Fruit fly (Drosophila melanogaster) whole organism, embryonic: ENCODE results near the gene SkpE.

Experiments used
- Abd-B ChIP-seq: fragments of 200-800 bp; sonication (Bioruptor generic); optimal IDR thresholded peaks from 2 replicates; lab custom pipeline; 2018; ENCODE audit warnings: missing biosample characterization, mild to moderate bottlenecking, missing genetic modification characterization, moderate library complexity
- Awh ChIP-seq: fragments of 200-800 bp; sonication (Bioruptor generic); IDR thresholded peaks from 2 replicates; pipeline ENCODE4, ENCODE4 v1.3.6; 2022; ENCODE audit warnings: missing biosample characterization, missing genetic modification characterization
- Blimp-1 ChIP-seq: fragments of 200-800 bp; sonication (Bioruptor generic); optimal IDR thresholded peaks from 3 replicates; lab custom pipeline; 2018; ENCODE audit warnings: missing biosample characterization, missing genetic modification characterization, mild to moderate bottlenecking, moderate library complexity, missing genetic modification reagents
- C15 ChIP-seq: fragments of 200-800 bp; sonication (Bioruptor generic); IDR thresholded peaks from 3 replicates; pipeline ENCODE4 v1.3.6; 2022; ENCODE audit warnings: missing biosample characterization, missing genetic modification characterization
- CG10431 ChIP-seq: fragments of 200-800 bp; sonication (Bioruptor generic); optimal IDR thresholded peaks from 3 replicates; lab custom pipeline; 2018; ENCODE audit warnings: missing biosample characterization, mild to moderate bottlenecking, missing genetic modification characterization
- CG10543 ChIP-seq: fragments of 200-800 bp; sonication (Bioruptor generic); optimal IDR thresholded peaks from 3 replicates; lab custom pipeline; 2017; ENCODE audit warnings: missing biosample characterization, mild to moderate bottlenecking, missing genetic modification characterization, moderate library complexity
- CG12391 ChIP-seq: fragments of 200-800 bp; sonication (Bioruptor generic); optimal IDR thresholded peaks from 3 replicates; lab custom pipeline; 2018; ENCODE audit warnings: missing biosample characterization, mild to moderate bottlenecking, missing genetic modification characterization, moderate library complexity
- CG15269 ChIP-seq: fragments of 200-800 bp; sonication (Bioruptor generic); optimal IDR thresholded peaks from 2 replicates; lab custom pipeline; 2018; ENCODE audit warnings: missing biosample characterization, mild to moderate bottlenecking, missing genetic modification characterization, moderate library complexity
- CG1603 ChIP-seq: fragments of 200-800 bp; sonication (Bioruptor generic); optimal IDR thresholded peaks from 2 replicates; lab custom pipeline; 2019; ENCODE audit warnings: missing biosample characterization, mild to moderate bottlenecking, missing genetic modification characterization, moderate library complexity
- CG17359 ChIP-seq: fragments of 200-800 bp; sonication (Bioruptor generic); optimal IDR thresholded peaks from 3 replicates; lab custom pipeline; 2018; ENCODE audit warnings: missing biosample characterization, mild to moderate bottlenecking, missing genetic modification characterization, moderate library complexity
- CG2120 ChIP-seq: fragments of 200-800 bp; sonication (Bioruptor generic); optimal IDR thresholded peaks from 3 replicates; lab custom pipeline; 2016; ENCODE audit warnings: missing biosample characterization, missing genetic modification characterization
- CG2678 ChIP-seq: fragments of 200-800 bp; sonication (Bioruptor generic); optimal IDR thresholded peaks from 3 replicates; lab custom pipeline; 2019; ENCODE audit warnings: missing biosample characterization, mild to moderate bottlenecking, missing genetic modification characterization, moderate library complexity
- CG30403 ChIP-seq: fragments of 200-800 bp; sonication (Bioruptor generic); optimal IDR thresholded peaks from 3 replicates; lab custom pipeline; 2016; ENCODE audit warnings: missing biosample characterization, missing genetic modification characterization
- CG31441 ChIP-seq: fragments of 200-800 bp; sonication (Bioruptor generic); IDR thresholded peaks from 2 replicates; pipeline ENCODE4 v1.3.6; 2022; ENCODE audit warnings: missing biosample characterization, missing genetic modification characterization
- CG34224 ChIP-seq: fragments of 200-800 bp; sonication (Bioruptor generic); IDR thresholded peaks from 3 replicates; pipeline ENCODE4 v1.3.6; 2022; ENCODE audit warnings: missing biosample characterization, missing genetic modification characterization; ENCODE audit not compliant: partially characterized antibody
- CG5245 ChIP-seq: fragments of 200-800 bp; sonication (Bioruptor generic); optimal IDR thresholded peaks from 3 replicates; lab custom pipeline; 2016; ENCODE audit warnings: missing biosample characterization, missing genetic modification characterization
- Chrac-16 ChIP-seq: fragments of 200-800 bp; sonication (Bioruptor generic); optimal IDR thresholded peaks from 3 replicates; lab custom pipeline; 2016; ENCODE audit warnings: missing biosample characterization, missing genetic modification characterization
- D19B ChIP-seq: fragments of 200-800 bp; sonication (Bioruptor generic); optimal IDR thresholded peaks from 2 replicates; lab custom pipeline; 2017; ENCODE audit warnings: missing biosample characterization, mild to moderate bottlenecking, missing genetic modification characterization
- HLH54F ChIP-seq: fragments of 200-800 bp; sonication (Bioruptor generic); optimal IDR thresholded peaks from 3 replicates; lab custom pipeline; 2016; ENCODE audit warnings: missing biosample characterization, missing genetic modification characterization
- Hr51 ChIP-seq, 2 experiments: fragments of 200-800 bp; sonication (Bioruptor generic); optimal IDR thresholded peaks; 2 replicates in 1 of 2; 3 replicates in 1 of 2; lab custom pipeline; 2016 to 2018; ENCODE audit warnings: missing biosample characterization in 2 of 2, missing genetic modification characterization in 2 of 2, mild to moderate bottlenecking in 1 of 2, moderate library complexity in 1 of 2
- Lhr ChIP-seq: fragments of 200-800 bp; sonication (Bioruptor generic); optimal IDR thresholded peaks from 3 replicates; lab custom pipeline; 2017; ENCODE audit warnings: mild to moderate bottlenecking, missing biosample characterization, missing genetic modification reagents, missing genetic modification characterization
- Mes4 ChIP-seq: fragments of 200-800 bp; sonication (Bioruptor generic); optimal IDR thresholded peaks from 2 replicates; lab custom pipeline; 2016; ENCODE audit warnings: missing biosample characterization, missing genetic modification characterization
- Nf-YA ChIP-seq: fragments of 200-800 bp; sonication (Bioruptor generic); IDR thresholded peaks from 2 replicates; pipeline ENCODE4 v1.3.6; 2022; ENCODE audit warnings: missing biosample characterization, missing genetic modification characterization
- Oli ChIP-seq: fragments of 200-800 bp; sonication (Bioruptor generic); optimal IDR thresholded peaks from 2 replicates; lab custom pipeline; 2018; ENCODE audit warnings: missing biosample characterization, mild to moderate bottlenecking, missing genetic modification characterization, moderate library complexity
- Pdp1 ChIP-seq, 2 experiments: fragments of 200-800 bp; sonication (Bioruptor generic); optimal IDR thresholded peaks; 3 replicates each; lab custom pipeline; 2016; ENCODE audit warnings: missing biosample characterization in 2 of 2, missing genetic modification characterization in 2 of 2, mild to moderate bottlenecking in 1 of 2, moderate library complexity in 1 of 2
- Side ChIP-seq: fragments of 200-800 bp; sonication (Bioruptor generic); optimal IDR thresholded peaks from 2 replicates; lab custom pipeline; 2016; ENCODE audit warnings: missing biosample characterization, missing genetic modification characterization
- Ssrp ChIP-seq: fragments of 200-800 bp; sonication (Bioruptor generic); optimal IDR thresholded peaks from 2 replicates; lab custom pipeline; 2018; ENCODE audit warnings: missing biosample characterization, mild to moderate bottlenecking, missing genetic modification characterization, moderate library complexity
- Xbp1 ChIP-seq: fragments of 200-800 bp; sonication (Bioruptor generic); optimal IDR thresholded peaks from 3 replicates; lab custom pipeline; 2016; ENCODE audit warnings: missing biosample characterization, mild to moderate bottlenecking, missing genetic modification characterization
- Xrp1 ChIP-seq: fragments of 200-800 bp; sonication (Bioruptor generic); IDR thresholded peaks from 2 replicates; pipeline ENCODE4 v1.3.6; 2022; ENCODE audit warnings: missing biosample characterization, missing genetic modification characterization
- bowl ChIP-seq: fragments of 200-800 bp; sonication (Bioruptor generic); IDR thresholded peaks from 2 replicates; pipeline ENCODE4 v1.3.6; 2022; ENCODE audit warnings: missing biosample characterization, missing genetic modification characterization
- cas ChIP-seq: fragments of 200-800 bp; sonication (Bioruptor generic); IDR thresholded peaks from 2 replicates; pipeline ENCODE4 v1.3.6; 2022; ENCODE audit warnings: missing biosample characterization, missing genetic modification characterization
- cg ChIP-seq: fragments of 200-800 bp; sonication (Bioruptor generic); optimal IDR thresholded peaks from 3 replicates; lab custom pipeline; 2019; ENCODE audit warnings: missing biosample characterization, mild to moderate bottlenecking, missing genetic modification characterization, moderate library complexity
- ci ChIP-seq: fragments of 200-800 bp; sonication (Bioruptor generic); IDR thresholded peaks from 3 replicates; pipeline ENCODE4 v1.3.6; 2022; ENCODE audit warnings: missing biosample characterization, missing genetic modification characterization
- dmrt99B ChIP-seq: fragments of 200-800 bp; sonication (Bioruptor generic); optimal IDR thresholded peaks from 2 replicates; lab custom pipeline; 2018; ENCODE audit warnings: missing biosample characterization, mild to moderate bottlenecking, missing genetic modification characterization, moderate library complexity
- gcm ChIP-seq: fragments of 200-800 bp; sonication (Bioruptor generic); optimal IDR thresholded peaks from 2 replicates; lab custom pipeline; 2019; ENCODE audit warnings: missing biosample characterization, mild to moderate bottlenecking, missing genetic modification characterization, moderate library complexity
- gem ChIP-seq: fragments of 200-800 bp; sonication (Bioruptor generic); optimal IDR thresholded peaks from 2 replicates; lab custom pipeline; 2019; ENCODE audit warnings: missing biosample characterization, mild to moderate bottlenecking, missing genetic modification characterization, moderate library complexity
- hb ChIP-seq: fragments of 200-800 bp; sonication (Bioruptor generic); IDR thresholded peaks from 3 replicates; pipeline ENCODE4 v1.3.6; 2022; ENCODE audit warnings: missing biosample characterization, missing genetic modification characterization; ENCODE audit not compliant: partially characterized antibody
- lola ChIP-seq, 3 experiments: fragments of >200 bp in 2 of 3; fragments of 200-800 bp in 1 of 3; sonication (Bioruptor generic) in 1 of 3; optimal IDR thresholded peaks; 2 replicates each; lab custom pipeline; 2017 to 2019; ENCODE audit warnings: missing biosample characterization in 3 of 3, missing genetic modification characterization in 3 of 3, mild to moderate bottlenecking in 1 of 3, moderate library complexity in 1 of 3
- nmo ChIP-seq: fragments of 200-800 bp; sonication (Bioruptor generic); optimal IDR thresholded peaks from 2 replicates; lab custom pipeline; 2018; ENCODE audit warnings: missing biosample characterization, mild to moderate bottlenecking, missing genetic modification characterization, moderate library complexity
- phol ChIP-seq: fragments of 200-800 bp; sonication (Bioruptor generic); optimal IDR thresholded peaks from 3 replicates; lab custom pipeline; 2018; ENCODE audit warnings: missing biosample characterization, mild to moderate bottlenecking, missing genetic modification characterization, moderate library complexity
- pum ChIP-seq: fragments of 200-800 bp; sonication (Bioruptor generic); optimal IDR thresholded peaks from 2 replicates; lab custom pipeline; 2016; ENCODE audit warnings: missing biosample characterization, missing genetic modification characterization
- sc ChIP-seq, 3 experiments: fragments of >200 bp in 2 of 3; fragments of 200-800 bp in 1 of 3; sonication (Bioruptor generic) in 1 of 3; optimal IDR thresholded peaks; 2 replicates in 2 of 3; 3 replicates in 1 of 3; lab custom pipeline; 2017; ENCODE audit warnings: mild to moderate bottlenecking in 1 of 3, missing biosample characterization in 1 of 3, missing genetic modification characterization in 1 of 3, missing genetic modification reagents in 1 of 3
- sens ChIP-seq: fragments of 200-800 bp; sonication (Bioruptor generic); peaks from one replicate; lab custom pipeline; 2016; ENCODE audit warnings: missing biosample characterization, missing genetic modification characterization
- sisA ChIP-seq: fragments of 200-800 bp; sonication (Bioruptor generic); IDR thresholded peaks from 2 replicates; pipeline ENCODE4 v1.3.6; 2022; ENCODE audit warnings: missing biosample characterization, missing genetic modification characterization
- sug ChIP-seq: fragments of 200-800 bp; optimal IDR thresholded peaks from 2 replicates; lab custom pipeline; 2019; ENCODE audit warnings: missing biosample characterization, mild to moderate bottlenecking, missing genetic modification characterization, moderate library complexity
- trem ChIP-seq: fragments of 200-800 bp; optimal IDR thresholded peaks from 3 replicates; lab custom pipeline; 2019; ENCODE audit warnings: missing biosample characterization, mild to moderate bottlenecking, missing genetic modification characterization, moderate library complexity
- z ChIP-seq: fragments of 200-800 bp; sonication (Bioruptor generic); IDR thresholded peaks from 3 replicates; pipeline ENCODE4 v1.3.6; 2022; ENCODE audit warnings: missing biosample characterization, missing genetic modification characterization
- zen ChIP-seq: fragments of 200-800 bp; sonication (Bioruptor generic); optimal IDR thresholded peaks from 3 replicates; lab custom pipeline; 2018; ENCODE audit warnings: missing biosample characterization, mild to moderate bottlenecking, missing genetic modification characterization, moderate library complexity
- zfh1 ChIP-seq: fragments of 200-800 bp; sonication (Bioruptor generic); IDR thresholded peaks from 3 replicates; pipeline ENCODE4 v1.3.6; 2022; ENCODE audit warnings: missing biosample characterization, missing genetic modification characterization

The SkpE gene

dm6 chrX:19784875-19785274 is 39.0 kb downstream of the SkpE start (continued):
- TF ChIP-seq lola (GFP tag; optimal IDR thresholded peaks at IDR 0.05; lab: Kevin White, UChicago): peak in 1 of 3 experiments; percentile 39
- peak; percentile 33 for TF ChIP-seq nmo (GFP tag; lab: Kevin White, UChicago)
- peak; percentile 17 for TF ChIP-seq Xbp1
- TF ChIP-seq Xrp1: peak; percentile 71
- TF ChIP-seq CG1603 (tag; lab: Kevin White, UChicago): peak; percentile 39
- no peak for TF ChIP-seq C15 (GFP tag; lab: Robert Waterston, UW)
- no peak for TF ChIP-seq Mes4 (GFP tag; lab: Kevin White, UChicago)
- TF ChIP-seq cg: no peak
- TF ChIP-seq zfh1: peak; percentile 38; the same call in 2 of the 3 replicates
- peak; percentile 93 for TF ChIP-seq sens (GFP tag; lab: Kevin White, UChicago)
- TF ChIP-seq Abd-B: no peak
- peak; percentile 5 for TF ChIP-seq gcm (GFP tag; lab: Kevin White, UChicago)
- TF ChIP-seq CG34224: no peak
- TF ChIP-seq CG10431: no peak
- TF ChIP-seq CG5245 (GFP tag; lab: Kevin White, UChicago): no peak
- no peak for TF ChIP-seq sug (tag; lab: Kevin White, UChicago)
- TF ChIP-seq D19B: peak; percentile 72
- peak; percentile 28 for TF ChIP-seq CG2678
- peak; percentile 21 for TF ChIP-seq pum (GFP tag; lab: Kevin White, UChicago)
- peak; percentile 34 for TF ChIP-seq Blimp-1 (GFP tag; lab: Kevin White, UChicago)
- peak; percentile 42 for TF ChIP-seq CG12391
- peak; percentile 1 for TF ChIP-seq Side (GFP tag; lab: Kevin White, UChicago)
- TF ChIP-seq sisA: peak; percentile 19; the same call in 1 of the 2 replicates
- TF ChIP-seq phol (tag; lab: Kevin White, UChicago): peak; percentile 34
- no peak for TF ChIP-seq HLH54F (GFP tag; lab: Kevin White, UChicago)
- TF ChIP-seq Chrac-16 (GFP tag; lab: Kevin White, UChicago): peak; percentile 23
- TF ChIP-seq CG10543 (GFP tag; lab: Kevin White, UChicago): no peak
- peak; percentile 48 for TF ChIP-seq dmrt99B (tag; lab: Kevin White, UChicago)
- peak; percentile 23 for TF ChIP-seq zen (tag; lab: Kevin White, UChicago)
- 0 out of 2 replicates have a peak, but pooled peaks have one; percentile 8 for TF ChIP-seq Awh (GFP tag; lab: Robert Waterston, UW)
- TF ChIP-seq z (GFP tag; lab: Robert Waterston, UW): no peak
- TF ChIP-seq cas (GFP tag; lab: Robert Waterston, UW): no peak
- peak; percentile 31 for TF ChIP-seq CG30403 (GFP tag; lab: Kevin White, UChicago)
- peak; percentile 27 for TF ChIP-seq Oli (tag; lab: Kevin White, UChicago)
- no peak for TF ChIP-seq sc (optimal IDR thresholded peaks at IDR 0.05; lab: Kevin White, UChicago)
- peak; percentile 11 for TF ChIP-seq sc (GFP tag; optimal IDR thresholded peaks at IDR 0.05; lab: Kevin White, UChicago)
- peak; percentile 14 for TF ChIP-seq CG2120 (GFP tag; lab: Kevin White, UChicago)
- TF ChIP-seq CG31441 (GFP tag; lab: Robert Waterston, UW): peak; percentile 48
- no peak for TF ChIP-seq bowl (GFP tag; lab: Robert Waterston, UW)
- peak; percentile 55; the same call in 2 of the 3 replicates for TF ChIP-seq ci (GFP tag; lab: Robert Waterston, UW)
- no peak for TF ChIP-seq Lhr (GFP tag; lab: Kevin White, UChicago)
- peak; percentile 1 to 13 for TF ChIP-seq Pdp1 (GFP tag; optimal IDR thresholded peaks at IDR 0.05; lab: Kevin White, UChicago)
- no peak for TF ChIP-seq Nf-YA
- TF ChIP-seq CG17359 (tag; lab: Kevin White, UChicago): peak; percentile 21
- TF ChIP-seq gem (tag; lab: Kevin White, UChicago): peak; percentile 63
- TF ChIP-seq Ssrp (tag; lab: Kevin White, UChicago): peak; percentile 22
- TF ChIP-seq hb: no peak
- TF ChIP-seq CG15269 (tag; lab: Kevin White, UChicago): peak; percentile 2
- TF ChIP-seq trem (tag; lab: Kevin White, UChicago): peak; percentile 15
- peak in 1 of 2 experiments; percentile 30 for TF ChIP-seq Hr51 (GFP tag; optimal IDR thresholded peaks at IDR 0.05; lab: Kevin White, UChicago)
